Fruit fly (Drosophila melanogaster): ENCODE results near the gene CG6800.

DNA sequence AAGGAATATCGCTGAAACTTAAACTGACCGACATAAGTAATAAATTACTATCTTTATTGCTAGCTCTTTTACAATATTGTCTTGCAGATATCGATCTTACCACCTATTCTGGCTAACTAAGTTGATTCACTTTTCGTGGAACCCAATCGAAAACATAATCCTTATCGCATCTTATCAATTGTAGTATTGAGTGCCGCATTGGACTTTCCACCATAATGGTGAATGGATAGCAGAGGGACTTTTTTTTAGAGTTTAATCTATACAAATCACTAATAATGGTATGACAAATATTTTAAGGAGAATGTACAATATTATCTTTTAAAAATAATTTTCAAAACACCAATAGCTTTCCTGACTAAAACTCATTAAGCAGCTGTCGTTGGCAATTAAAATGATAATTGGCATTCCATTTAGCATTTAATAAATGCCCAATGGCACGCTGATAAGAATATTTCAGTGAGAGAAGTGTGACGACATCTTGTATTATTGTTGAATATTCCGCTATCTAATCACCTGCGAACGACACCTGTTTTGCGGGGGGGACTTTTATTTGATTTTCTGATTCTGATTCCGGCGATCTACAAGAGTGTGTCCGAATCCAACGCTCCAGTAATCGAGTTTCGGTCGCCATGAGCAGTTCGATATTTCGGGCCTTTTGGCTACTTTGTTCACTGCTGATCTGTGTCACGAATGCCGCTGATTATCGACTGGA is 17.6 kb upstream of the CG6800 start, which contains the start of gene CG42335:
- TF ChIP-seq CG8478 (optimal IDR thresholded peaks at IDR 0.05) (no peak), CTCF (optimal IDR thresholded peaks at IDR 0.05) (no peak)
